Worm (Caenorhabditis elegans): Measurements from ENCODE around the gene F59E11.5.

DNA sequence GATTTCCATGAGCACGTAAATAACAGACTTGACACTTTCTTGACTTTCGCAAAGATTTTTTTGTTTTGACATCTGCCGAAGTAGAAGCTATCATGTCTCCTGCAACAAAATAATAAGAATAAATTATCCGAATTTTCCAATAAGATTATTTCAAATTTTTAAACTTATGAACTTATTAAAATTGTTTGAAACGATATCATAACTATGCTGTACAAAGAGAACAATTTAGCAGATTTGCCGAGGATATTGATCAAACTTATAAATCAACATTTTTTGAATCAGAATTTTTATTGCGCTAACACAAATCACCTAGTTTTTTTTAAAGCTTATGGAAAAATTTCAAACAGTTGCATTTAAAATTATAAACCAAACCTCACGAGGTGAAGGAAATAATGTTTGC, 22.6 kb upstream of the F59E11.5 start, which contains the start of gene nhr-195:
- TF ChIP-seq ztf-11 (tag; optimal IDR thresholded peaks at IDR 0.05): no peak
- no peak for TF ChIP-seq nhr-237 (tag; optimal IDR thresholded peaks at IDR 0.05)

Data from whole organism, mixed stage, embryonic.